Fruit fly (Drosophila melanogaster) whole organism, embryonic: Measurements from ENCODE around the gene Gr93d.

ENCODE experiments used
- Awh ChIP-seq: fragments of 200-800 bp; sonication (Bioruptor generic); IDR thresholded peaks from 2 replicates; pipeline ENCODE4, ENCODE4 v1.3.6; 2022; ENCODE audit warnings: missing biosample characterization, missing genetic modification characterization
- CG10431 ChIP-seq: fragments of 200-800 bp; sonication (Bioruptor generic); optimal IDR thresholded peaks from 3 replicates; lab custom pipeline; 2018; ENCODE audit warnings: missing biosample characterization, mild to moderate bottlenecking, missing genetic modification characterization
- CG11695 ChIP-seq: fragments of 200-800 bp; sonication (Bioruptor generic); IDR thresholded peaks from 3 replicates; pipeline ENCODE4 v1.3.6; 2022; ENCODE audit warnings: missing biosample characterization, missing genetic modification characterization
- CG1233 ChIP-seq: fragments of 200-800 bp; sonication (Bioruptor generic); optimal IDR thresholded peaks from 4 replicates; lab custom pipeline; 2018; ENCODE audit warnings: missing biosample characterization, mild to moderate bottlenecking, missing genetic modification characterization
- CG14014 ChIP-seq: fragments of 200-800 bp; sonication (Bioruptor generic); IDR thresholded peaks from 2 replicates; pipeline ENCODE4 v1.3.6; 2022; ENCODE audit warnings: missing biosample characterization, missing genetic modification characterization
- CG15269 ChIP-seq: fragments of 200-800 bp; sonication (Bioruptor generic); optimal IDR thresholded peaks from 2 replicates; lab custom pipeline; 2018; ENCODE audit warnings: missing biosample characterization, mild to moderate bottlenecking, missing genetic modification characterization, moderate library complexity
- CG15601 ChIP-seq: fragments of 200-800 bp; sonication (Bioruptor generic); optimal IDR thresholded peaks from 3 replicates; lab custom pipeline; 2019; ENCODE audit warnings: missing biosample characterization, mild to moderate bottlenecking, missing genetic modification characterization, moderate library complexity
- CG15696 ChIP-seq: fragments of 200-800 bp; sonication (Bioruptor generic); optimal IDR thresholded peaks from 2 replicates; lab custom pipeline; 2019; ENCODE audit warnings: missing biosample characterization, mild to moderate bottlenecking, missing genetic modification characterization, moderate library complexity
- CG2120 ChIP-seq: fragments of 200-800 bp; sonication (Bioruptor generic); optimal IDR thresholded peaks from 3 replicates; lab custom pipeline; 2016; ENCODE audit warnings: missing biosample characterization, missing genetic modification characterization
- CG30020 ChIP-seq: fragments of 200-800 bp; optimal IDR thresholded peaks from 2 replicates; lab custom pipeline; 2019; ENCODE audit warnings: missing biosample characterization, mild to moderate bottlenecking, missing genetic modification characterization, moderate library complexity
- CG31441 ChIP-seq: fragments of 200-800 bp; sonication (Bioruptor generic); IDR thresholded peaks from 2 replicates; pipeline ENCODE4 v1.3.6; 2022; ENCODE audit warnings: missing biosample characterization, missing genetic modification characterization
- CG3281 ChIP-seq: fragments of 200-800 bp; sonication (Bioruptor generic); optimal IDR thresholded peaks from 3 replicates; lab custom pipeline; 2017; ENCODE audit warnings: missing biosample characterization, mild to moderate bottlenecking, missing genetic modification characterization
- CG4730 ChIP-seq: fragments of 200-800 bp; sonication (Bioruptor generic); IDR thresholded peaks from 2 replicates; pipeline ENCODE4 v1.3.6; 2022; ENCODE audit warnings: missing biosample characterization, missing genetic modification characterization
- CG5953 ChIP-seq: fragments of 200-800 bp; sonication (Bioruptor generic); IDR thresholded peaks from 2 replicates; pipeline ENCODE4 v1.3.6; 2022; ENCODE audit warnings: missing biosample characterization, missing genetic modification characterization
- CG7745 ChIP-seq: fragments of 200-800 bp; sonication (Bioruptor generic); optimal IDR thresholded peaks from 2 replicates; lab custom pipeline; 2018; ENCODE audit warnings: missing biosample characterization, mild to moderate bottlenecking, missing genetic modification characterization, moderate library complexity
- Chrac-16 ChIP-seq: fragments of 200-800 bp; sonication (Bioruptor generic); optimal IDR thresholded peaks from 3 replicates; lab custom pipeline; 2016; ENCODE audit warnings: missing biosample characterization, missing genetic modification characterization
- D ChIP-seq, 2 experiments: fragments of 200-800 bp in 1 of 2; fragments of >200 bp in 1 of 2; sonication (Bioruptor generic) in 1 of 2; optimal IDR thresholded peaks; 2 replicates in 1 of 2; 3 replicates in 1 of 2; lab custom pipeline; 2017; ENCODE audit warnings: mild to moderate bottlenecking in 1 of 2, missing biosample characterization in 1 of 2, missing genetic modification characterization in 1 of 2, missing genetic modification reagents in 1 of 2
- Dad ChIP-seq: fragments of 200-800 bp; sonication (Bioruptor generic); optimal IDR thresholded peaks from 3 replicates; lab custom pipeline; 2016; ENCODE audit warnings: missing biosample characterization, missing genetic modification characterization
- Deaf1 ChIP-seq: fragments of 200-800 bp; optimal IDR thresholded peaks from 3 replicates; lab custom pipeline; 2019; ENCODE audit warnings: missing biosample characterization, mild to moderate bottlenecking, missing genetic modification characterization, moderate library complexity
- Dfd ChIP-seq, 2 experiments: fragments of >200 bp; optimal IDR thresholded peaks; 2 replicates each; lab custom pipeline; 2017; ENCODE audit warnings: missing biosample characterization in 2 of 2, missing genetic modification characterization in 2 of 2
- Gug ChIP-seq: fragments of 200-800 bp; sonication (Bioruptor generic); IDR thresholded peaks from 4 replicates; pipeline ENCODE4 v1.3.6; 2022; ENCODE audit warnings: missing biosample characterization, missing genetic modification characterization
- HLHmδ ChIP-seq: fragments of 200-800 bp; sonication (Bioruptor generic); optimal IDR thresholded peaks from 2 replicates; lab custom pipeline; 2018; ENCODE audit warnings: missing biosample characterization, mild to moderate bottlenecking, missing genetic modification characterization, moderate library complexity
- Lim3 ChIP-seq: fragments of 200-800 bp; sonication (Bioruptor generic); IDR thresholded peaks from 2 replicates; pipeline ENCODE4 v1.3.6; 2022; ENCODE audit warnings: missing biosample characterization, missing genetic modification characterization
- MTF-1 ChIP-seq: fragments of 200-800 bp; sonication (Bioruptor generic); optimal IDR thresholded peaks from 2 replicates; lab custom pipeline; 2018; ENCODE audit warnings: missing biosample characterization, mild to moderate bottlenecking, missing genetic modification characterization, borderline replicate concordance
- Myb ChIP-seq: fragments of 200-800 bp; sonication (Bioruptor generic); optimal IDR thresholded peaks from 2 replicates; lab custom pipeline; 2016; ENCODE audit warnings: missing biosample characterization, missing genetic modification characterization
- PHDP ChIP-seq: fragments of 200-800 bp; sonication (Bioruptor generic); optimal IDR thresholded peaks from 3 replicates; lab custom pipeline; 2018; ENCODE audit warnings: missing biosample characterization, mild to moderate bottlenecking, missing genetic modification characterization, moderate library complexity
- Sox100B ChIP-seq: fragments of 200-800 bp; sonication (Bioruptor generic); optimal IDR thresholded peaks from 3 replicates; lab custom pipeline; 2018; ENCODE audit warnings: missing biosample characterization, mild to moderate bottlenecking, missing genetic modification characterization
- amos ChIP-seq: fragments of 200-800 bp; sonication (Bioruptor generic); IDR thresholded peaks from 2 replicates; pipeline ENCODE4 v1.3.6; 2022; ENCODE audit warnings: missing biosample characterization, missing genetic modification characterization; ENCODE audit not compliant: partially characterized antibody
- aop ChIP-seq: fragments of 200-800 bp; sonication (Bioruptor generic); IDR thresholded peaks from 2 replicates; pipeline ENCODE4 v1.3.6; 2022; ENCODE audit warnings: missing biosample characterization, missing genetic modification characterization
- bowl ChIP-seq: fragments of 200-800 bp; sonication (Bioruptor generic); IDR thresholded peaks from 2 replicates; pipeline ENCODE4 v1.3.6; 2022; ENCODE audit warnings: missing biosample characterization, missing genetic modification characterization
- bsh ChIP-seq, 2 experiments: fragments of 200-800 bp; sonication (Bioruptor generic); optimal IDR thresholded peaks; 2 replicates each; lab custom pipeline; 2017 to 2018; ENCODE audit warnings: mild to moderate bottlenecking in 2 of 2, missing biosample characterization in 2 of 2, missing genetic modification characterization in 2 of 2, moderate library complexity in 1 of 2
- cato ChIP-seq: fragments of 200-800 bp; sonication (Bioruptor generic); optimal IDR thresholded peaks from 2 replicates; lab custom pipeline; 2016; ENCODE audit warnings: missing biosample characterization, missing genetic modification characterization, borderline replicate concordance
- dan ChIP-seq: fragments of 200-800 bp; sonication (Bioruptor generic); IDR thresholded peaks from 2 replicates; pipeline ENCODE4 v1.3.6; 2022; ENCODE audit warnings: missing biosample characterization, missing genetic modification characterization
- disco-r ChIP-seq: fragments of 200-800 bp; sonication (Bioruptor generic); optimal IDR thresholded peaks from 2 replicates; lab custom pipeline; 2016; ENCODE audit warnings: missing biosample characterization, missing genetic modification characterization
- dmrt99B ChIP-seq: fragments of 200-800 bp; sonication (Bioruptor generic); optimal IDR thresholded peaks from 2 replicates; lab custom pipeline; 2018; ENCODE audit warnings: missing biosample characterization, mild to moderate bottlenecking, missing genetic modification characterization, moderate library complexity
- emc ChIP-seq: fragments of 200-800 bp; sonication (Bioruptor generic); optimal IDR thresholded peaks from 2 replicates; lab custom pipeline; 2016; ENCODE audit warnings: missing biosample characterization, missing genetic modification characterization
- fu2 ChIP-seq: fragments of 200-800 bp; sonication (Bioruptor generic); optimal IDR thresholded peaks from 2 replicates; lab custom pipeline; 2016; ENCODE audit warnings: missing biosample characterization, missing genetic modification characterization
- gsb-n ChIP-seq: fragments of 200-800 bp; sonication (Bioruptor generic); optimal IDR thresholded peaks from 3 replicates; lab custom pipeline; 2018; ENCODE audit warnings: missing biosample characterization, mild to moderate bottlenecking, missing genetic modification characterization
- nmo ChIP-seq: fragments of 200-800 bp; sonication (Bioruptor generic); optimal IDR thresholded peaks from 2 replicates; lab custom pipeline; 2018; ENCODE audit warnings: missing biosample characterization, mild to moderate bottlenecking, missing genetic modification characterization, moderate library complexity
- nom ChIP-seq: fragments of 200-800 bp; sonication (Bioruptor generic); optimal IDR thresholded peaks from 2 replicates; lab custom pipeline; 2017; ENCODE audit warnings: missing biosample characterization, missing genetic modification characterization, mild to moderate bottlenecking, moderate library complexity, missing genetic modification reagents
- p53 ChIP-seq: fragments of 200-800 bp; sonication (Bioruptor generic); optimal IDR thresholded peaks from 2 replicates; lab custom pipeline; 2016; ENCODE audit warnings: missing biosample characterization, missing genetic modification characterization
- phol ChIP-seq: fragments of 200-800 bp; sonication (Bioruptor generic); optimal IDR thresholded peaks from 3 replicates; lab custom pipeline; 2018; ENCODE audit warnings: missing biosample characterization, mild to moderate bottlenecking, missing genetic modification characterization, moderate library complexity
- pum ChIP-seq: fragments of 200-800 bp; sonication (Bioruptor generic); optimal IDR thresholded peaks from 2 replicates; lab custom pipeline; 2016; ENCODE audit warnings: missing biosample characterization, missing genetic modification characterization
- tgo ChIP-seq: fragments of 200-800 bp; sonication (Bioruptor generic); IDR thresholded peaks from 3 replicates; pipeline ENCODE4 v1.3.6; 2022; ENCODE audit warnings: missing biosample characterization, missing genetic modification characterization
- tio ChIP-seq: fragments of 200-800 bp; sonication (Bioruptor generic); optimal IDR thresholded peaks from 2 replicates; lab custom pipeline; 2017; ENCODE audit warnings: missing biosample characterization, missing genetic modification characterization, inconsistent platforms
- trem ChIP-seq: fragments of 200-800 bp; optimal IDR thresholded peaks from 3 replicates; lab custom pipeline; 2019; ENCODE audit warnings: missing biosample characterization, mild to moderate bottlenecking, missing genetic modification characterization, moderate library complexity
- trh ChIP-seq: fragments of 200-800 bp; sonication (Bioruptor generic); optimal IDR thresholded peaks from 2 replicates; lab custom pipeline; 2016; ENCODE audit warnings: missing biosample characterization, missing genetic modification characterization
- wek ChIP-seq: fragments of 200-800 bp; sonication (Bioruptor generic); optimal IDR thresholded peaks from 3 replicates; lab custom pipeline; 2018; ENCODE audit warnings: missing biosample characterization, mild to moderate bottlenecking, missing genetic modification characterization, moderate library complexity

The Gr93d gene

dm6 chr3R:21870158-21870971 is 23.9 kb upstream of the Gr93d start, which contains the start of gene CG31431 (continued):
- TF ChIP-seq tgo (GFP tag; lab: Robert Waterston, UW) (peak; percentile 98), dmrt99B (peak; percentile 98), Sox100B (GFP tag; lab: Kevin White, UChicago) (peak; percentile 93), CG11695 (peak; percentile 98), CG4730 (GFP tag; lab: Robert Waterston, UW) (peak; percentile 95), HLHmδ (peak; percentile 3), CG30020 (peak; percentile 77), phol (peak; percentile 94), amos (GFP tag; lab: Robert Waterston, UW) (no peak), MTF-1 (GFP tag; lab: Kevin White, UChicago) (peak; percentile 93), Myb (GFP tag; lab: Kevin White, UChicago) (peak; percentile 90), aop (GFP tag; lab: Robert Waterston, UW) (peak; percentile 91), tio (peak; percentile 96), trem (peak; percentile 92), dan (GFP tag; lab: Robert Waterston, UW) (peak; percentile 88), Dad (GFP tag; lab: Kevin White, UChicago) (peak; percentile 96), CG14014 (GFP tag; lab: Robert Waterston, UW) (peak; percentile 98), bsh (GFP tag; optimal IDR thresholded peaks at IDR 0.05; lab: Kevin White, UChicago) (peak; percentile 57 to 97), p53 (GFP tag; lab: Kevin White, UChicago) (peak; percentile 82), CG15269 (tag; lab: Kevin White, UChicago) (peak; percentile 98), CG1233 (GFP tag; lab: Kevin White, UChicago) (peak; percentile 97), Deaf1 (peak; percentile 88), Awh (peak; percentile 95), nmo (GFP tag; lab: Kevin White, UChicago) (peak; percentile 98), disco-r (GFP tag; lab: Kevin White, UChicago) (peak; percentile 94), CG31441 (peak; percentile 97), Gug (GFP tag; lab: Robert Waterston, UW) (peak; percentile 93), nom (GFP tag; lab: Kevin White, UChicago) (peak; percentile 73), D (optimal IDR thresholded peaks at IDR 0.05; lab: Kevin White, UChicago) (no peak), D (GFP tag; optimal IDR thresholded peaks at IDR 0.05; lab: Kevin White, UChicago) (peak; percentile 94), CG3281 (GFP tag; lab: Kevin White, UChicago) (peak; percentile 98), emc (GFP tag; lab: Kevin White, UChicago) (peak; percentile 97), CG15601 (tag; lab: Kevin White, UChicago) (peak; percentile 90), fu2 (GFP tag; lab: Kevin White, UChicago) (peak; percentile 97), Chrac-16 (GFP tag; lab: Kevin White, UChicago) (peak; percentile 96), CG10431 (peak; percentile 69), trh (peak; percentile 87), CG5953 (GFP tag; lab: Robert Waterston, UW) (peak; percentile 86), Lim3 (GFP tag; lab: Robert Waterston, UW) (peak; percentile 79), CG7745 (tag; lab: Kevin White, UChicago) (peak; percentile 73), Dfd (GFP tag; optimal IDR thresholded peaks at IDR 0.05; lab: Kevin White, UChicago) (no peak), cato (GFP tag; lab: Kevin White, UChicago) (peak; percentile 93), bowl (GFP tag; lab: Robert Waterston, UW) (peak; percentile 92), pum (GFP tag; lab: Kevin White, UChicago) (peak; percentile 97), PHDP (tag; lab: Kevin White, UChicago) (peak; percentile 98), wek (GFP tag; lab: Kevin White, UChicago) (peak; percentile 87), gsb-n (tag; lab: Kevin White, UChicago) (peak; percentile 93), CG2120 (GFP tag; lab: Kevin White, UChicago) (peak; percentile 99), CG15696 (tag; lab: Kevin White, UChicago) (peak; percentile 96)
